Fruit fly (Drosophila melanogaster) whole organism, embryonic: Measurements from ENCODE around the gene Snx21.

Source experiments
- Awh ChIP-seq: fragments of 200-800 bp; sonication (Bioruptor generic); IDR thresholded peaks from 2 replicates; pipeline ENCODE4, ENCODE4 v1.3.6; 2022; ENCODE audit warnings: missing biosample characterization, missing genetic modification characterization
- CG10979 ChIP-seq: fragments of 200-800 bp; sonication (Bioruptor generic); optimal IDR thresholded peaks from 2 replicates; lab custom pipeline; 2018; ENCODE audit warnings: missing biosample characterization, mild to moderate bottlenecking, missing genetic modification characterization, moderate library complexity
- CG11085 ChIP-seq: fragments of 200-800 bp; sonication (Bioruptor generic); IDR thresholded peaks from 2 replicates; pipeline ENCODE4 v1.3.6; 2022; ENCODE audit warnings: missing biosample characterization, missing genetic modification characterization
- CG12071 ChIP-seq: fragments of 200-800 bp; sonication (Bioruptor generic); optimal IDR thresholded peaks from 3 replicates; lab custom pipeline; 2018; ENCODE audit warnings: missing biosample characterization, mild to moderate bottlenecking, missing genetic modification characterization
- CG12299 ChIP-seq: fragments of 200-800 bp; sonication (Bioruptor generic); optimal IDR thresholded peaks from 2 replicates; lab custom pipeline; 2018; ENCODE audit warnings: missing biosample characterization, mild to moderate bottlenecking, missing genetic modification characterization
- CG14860 ChIP-seq: fragments of 200-800 bp; sonication (Bioruptor generic); IDR thresholded peaks from 3 replicates; pipeline ENCODE4 v1.3.6; 2022; ENCODE audit warnings: missing biosample characterization, missing genetic modification characterization; ENCODE audit not compliant: partially characterized antibody
- CG15073 ChIP-seq: fragments of 200-800 bp; sonication (Bioruptor generic); optimal IDR thresholded peaks from 2 replicates; lab custom pipeline; 2016; ENCODE audit warnings: missing biosample characterization, missing genetic modification characterization
- CG15269 ChIP-seq: fragments of 200-800 bp; sonication (Bioruptor generic); optimal IDR thresholded peaks from 2 replicates; lab custom pipeline; 2018; ENCODE audit warnings: missing biosample characterization, mild to moderate bottlenecking, missing genetic modification characterization, moderate library complexity
- CG1529 ChIP-seq: fragments of 200-800 bp; sonication (Bioruptor generic); optimal IDR thresholded peaks from 3 replicates; lab custom pipeline; 2018; ENCODE audit warnings: missing biosample characterization, missing genetic modification characterization
- CG15514 ChIP-seq: fragments of 200-800 bp; sonication (Bioruptor generic); optimal IDR thresholded peaks from 3 replicates; lab custom pipeline; 2017; ENCODE audit warnings: missing biosample characterization, missing genetic modification characterization, mild to moderate bottlenecking, moderate library complexity, missing genetic modification reagents
- CG17802 ChIP-seq: fragments of 200-800 bp; sonication (Bioruptor generic); optimal IDR thresholded peaks from 2 replicates; lab custom pipeline; 2018; ENCODE audit warnings: missing biosample characterization, mild to moderate bottlenecking, missing genetic modification characterization, moderate library complexity
- CG17829 ChIP-seq: fragments of 200-800 bp; optimal IDR thresholded peaks from 2 replicates; lab custom pipeline; 2019; ENCODE audit warnings: missing biosample characterization, mild to moderate bottlenecking, missing genetic modification characterization, moderate library complexity
- CG1832 ChIP-seq: fragments of 200-800 bp; sonication (Bioruptor generic); optimal IDR thresholded peaks from 2 replicates; lab custom pipeline; 2017; ENCODE audit warnings: missing biosample characterization, mild to moderate bottlenecking, missing genetic modification characterization, inconsistent platforms
- CG18619 ChIP-seq: fragments of 200-800 bp; sonication (Bioruptor generic); optimal IDR thresholded peaks from 3 replicates; lab custom pipeline; 2017; ENCODE audit warnings: missing biosample characterization, mild to moderate bottlenecking, missing genetic modification characterization
- CG3163 ChIP-seq: fragments of 200-800 bp; sonication (Bioruptor generic); optimal IDR thresholded peaks from 3 replicates; lab custom pipeline; 2016; ENCODE audit warnings: missing biosample characterization, missing genetic modification characterization
- CG32532 ChIP-seq: fragments of 200-800 bp; sonication (Bioruptor generic); IDR thresholded peaks from 2 replicates; pipeline ENCODE4 v1.3.6; 2022; ENCODE audit warnings: missing biosample characterization, missing genetic modification characterization
- CG6791 ChIP-seq: fragments of 200-800 bp; sonication (Bioruptor generic); IDR thresholded peaks from 3 replicates; pipeline ENCODE4 v1.3.6; 2022; ENCODE audit warnings: missing biosample characterization, missing genetic modification characterization; ENCODE audit not compliant: partially characterized antibody
- CG7839 ChIP-seq: fragments of 200-800 bp; sonication (Bioruptor generic); optimal IDR thresholded peaks from 3 replicates; lab custom pipeline; 2018; ENCODE audit warnings: missing biosample characterization, mild to moderate bottlenecking, missing genetic modification characterization, moderate library complexity
- CG8765 ChIP-seq: fragments of 200-800 bp; sonication (Bioruptor generic); IDR thresholded peaks from 2 replicates; pipeline ENCODE4 v1.3.6; 2022; ENCODE audit warnings: missing biosample characterization, missing genetic modification characterization
- CG9609 ChIP-seq: fragments of 200-800 bp; sonication (Bioruptor generic); optimal IDR thresholded peaks from 3 replicates; lab custom pipeline; 2016; ENCODE audit warnings: missing biosample characterization, missing genetic modification characterization
- Dbx ChIP-seq: fragments of 200-800 bp; sonication (Bioruptor generic); IDR thresholded peaks from 3 replicates; pipeline ENCODE4 v1.3.6; 2022; ENCODE audit warnings: missing biosample characterization, missing genetic modification characterization
- Gsc ChIP-seq: fragments of 200-800 bp; sonication (Bioruptor generic); IDR thresholded peaks from 2 replicates; pipeline ENCODE4 v1.3.6; 2022; ENCODE audit warnings: missing biosample characterization, missing genetic modification characterization
- Gug ChIP-seq: fragments of 200-800 bp; sonication (Bioruptor generic); IDR thresholded peaks from 4 replicates; pipeline ENCODE4 v1.3.6; 2022; ENCODE audit warnings: missing biosample characterization, missing genetic modification characterization
- Hmr ChIP-seq: fragments of 200-800 bp; sonication (Bioruptor generic); optimal IDR thresholded peaks from 3 replicates; lab custom pipeline; 2017; ENCODE audit warnings: mild to moderate bottlenecking, missing biosample characterization, missing genetic modification reagents, missing genetic modification characterization
- Jarid2 ChIP-seq: fragments of 200-800 bp; sonication (Bioruptor generic); optimal IDR thresholded peaks from 3 replicates; lab custom pipeline; 2017; ENCODE audit warnings: mild to moderate bottlenecking, missing biosample characterization, missing genetic modification reagents, missing genetic modification characterization
- Optix ChIP-seq: fragments of 200-800 bp; sonication (Bioruptor generic); IDR thresholded peaks from 3 replicates; pipeline ENCODE4 v1.3.6; 2022; ENCODE audit warnings: missing biosample characterization, missing genetic modification characterization
- Pdp1 ChIP-seq, 2 experiments: fragments of 200-800 bp; sonication (Bioruptor generic); optimal IDR thresholded peaks; 3 replicates each; lab custom pipeline; 2016; ENCODE audit warnings: missing biosample characterization in 2 of 2, missing genetic modification characterization in 2 of 2, mild to moderate bottlenecking in 1 of 2, moderate library complexity in 1 of 2
- Sox102F ChIP-seq: fragments of 200-800 bp; sonication (Bioruptor generic); optimal IDR thresholded peaks from 2 replicates; lab custom pipeline; 2018; ENCODE audit warnings: missing biosample characterization, mild to moderate bottlenecking, missing genetic modification characterization, moderate library complexity
- al ChIP-seq: fragments of 200-800 bp; sonication (Bioruptor generic); IDR thresholded peaks from 2 replicates; pipeline ENCODE4 v1.3.6; 2022; ENCODE audit warnings: missing biosample characterization, missing genetic modification characterization
- ash1 ChIP-seq: fragments of 200-800 bp; sonication (Bioruptor generic); optimal IDR thresholded peaks from 2 replicates; lab custom pipeline; 2018; ENCODE audit warnings: missing biosample characterization, mild to moderate bottlenecking, missing genetic modification characterization
- az2 ChIP-seq: fragments of 200-800 bp; sonication (Bioruptor generic); optimal IDR thresholded peaks from 3 replicates; lab custom pipeline; 2016; ENCODE audit warnings: missing biosample characterization, missing genetic modification characterization
- bab2 ChIP-seq: fragments of 200-800 bp; sonication (Bioruptor generic); optimal IDR thresholded peaks from 2 replicates; lab custom pipeline; 2016; ENCODE audit warnings: missing biosample characterization, missing genetic modification characterization
- cg ChIP-seq: fragments of 200-800 bp; sonication (Bioruptor generic); optimal IDR thresholded peaks from 3 replicates; lab custom pipeline; 2019; ENCODE audit warnings: missing biosample characterization, mild to moderate bottlenecking, missing genetic modification characterization, moderate library complexity
- dimm ChIP-seq: fragments of 200-800 bp; sonication (Bioruptor generic); IDR thresholded peaks from 2 replicates; pipeline ENCODE4 v1.3.6; 2022; ENCODE audit warnings: missing biosample characterization, missing genetic modification characterization
- dmrt99B ChIP-seq: fragments of 200-800 bp; sonication (Bioruptor generic); optimal IDR thresholded peaks from 2 replicates; lab custom pipeline; 2018; ENCODE audit warnings: missing biosample characterization, mild to moderate bottlenecking, missing genetic modification characterization, moderate library complexity
- esg ChIP-seq: fragments of 200-800 bp; sonication (Bioruptor generic); conservative IDR thresholded peaks from 2 replicates; pipeline ENCODE4 v1.3.6; 2022; ENCODE audit warnings: missing biosample characterization, missing genetic modification characterization
- fru ChIP-seq: fragments of >200 bp; optimal IDR thresholded peaks from 2 replicates; lab custom pipeline; 2017
- gcm2 ChIP-seq: fragments of 200-800 bp; sonication (Bioruptor generic); optimal IDR thresholded peaks from 2 replicates; lab custom pipeline; 2016; ENCODE audit warnings: missing biosample characterization, missing genetic modification characterization
- hth ChIP-seq: fragments of >200 bp; optimal IDR thresholded peaks from 2 replicates; lab custom pipeline; 2017; ENCODE audit warnings: inconsistent platforms
- inv ChIP-seq: fragments of 200-800 bp; sonication (Bioruptor generic); IDR thresholded peaks from 2 replicates; pipeline ENCODE4 v1.3.6; 2022; ENCODE audit warnings: missing biosample characterization, missing genetic modification characterization; ENCODE audit not compliant: partially characterized antibody
- jigr1 ChIP-seq: fragments of 200-800 bp; sonication (Bioruptor generic); IDR thresholded peaks from 3 replicates; pipeline ENCODE4 v1.3.6; 2022; ENCODE audit warnings: missing biosample characterization, missing genetic modification characterization
- klu ChIP-seq: fragments of 200-800 bp; sonication (Bioruptor generic); IDR thresholded peaks from 2 replicates; pipeline ENCODE4 v1.3.6; 2022; ENCODE audit warnings: missing biosample characterization, missing genetic modification characterization
- lbe ChIP-seq: fragments of 200-800 bp; sonication (Bioruptor generic); optimal IDR thresholded peaks from 2 replicates; lab custom pipeline; 2016; ENCODE audit warnings: missing biosample characterization, mild to moderate bottlenecking, missing genetic modification characterization
- lmd ChIP-seq: fragments of 200-800 bp; sonication (Bioruptor generic); IDR thresholded peaks from 2 replicates; pipeline ENCODE4 v1.3.6; 2022; ENCODE audit warnings: missing biosample characterization, missing genetic modification characterization
- lov ChIP-seq, 2 experiments: fragments of 200-800 bp in 1 of 2; fragments of >200 bp in 1 of 2; sonication (Bioruptor generic) in 1 of 2; IDR thresholded peaks in 1 of 2; optimal IDR thresholded peaks in 1 of 2; 2 replicates in 1 of 2; 3 replicates in 1 of 2; pipeline versions ENCODE4 v1.3.6 to Lab custom; 2017 to 2022; ENCODE audit warnings: missing biosample characterization in 1 of 2, missing genetic modification characterization in 1 of 2
- mam ChIP-seq: fragments of 200-800 bp; sonication (Bioruptor generic); optimal IDR thresholded peaks from 3 replicates; lab custom pipeline; 2016; ENCODE audit warnings: missing biosample characterization, missing genetic modification characterization
- pfk ChIP-seq: fragments of 200-800 bp; sonication (Bioruptor generic); optimal IDR thresholded peaks from 2 replicates; lab custom pipeline; 2018; ENCODE audit warnings: missing biosample characterization, mild to moderate bottlenecking, missing genetic modification characterization, moderate library complexity
- ranshi ChIP-seq: fragments of 200-800 bp; sonication (Bioruptor generic); IDR thresholded peaks from 2 replicates; pipeline ENCODE4 v1.3.6; 2022; ENCODE audit warnings: missing biosample characterization, missing genetic modification characterization
- sr ChIP-seq: fragments of 200-800 bp; sonication (Bioruptor generic); IDR thresholded peaks from 3 replicates; pipeline ENCODE4 v1.3.6; 2022; ENCODE audit warnings: missing biosample characterization, missing genetic modification characterization
- tx ChIP-seq: fragments of 200-800 bp; sonication (Bioruptor generic); optimal IDR thresholded peaks from 2 replicates; lab custom pipeline; 2016; ENCODE audit warnings: missing biosample characterization, missing genetic modification characterization

Gene Snx21

DNA sequence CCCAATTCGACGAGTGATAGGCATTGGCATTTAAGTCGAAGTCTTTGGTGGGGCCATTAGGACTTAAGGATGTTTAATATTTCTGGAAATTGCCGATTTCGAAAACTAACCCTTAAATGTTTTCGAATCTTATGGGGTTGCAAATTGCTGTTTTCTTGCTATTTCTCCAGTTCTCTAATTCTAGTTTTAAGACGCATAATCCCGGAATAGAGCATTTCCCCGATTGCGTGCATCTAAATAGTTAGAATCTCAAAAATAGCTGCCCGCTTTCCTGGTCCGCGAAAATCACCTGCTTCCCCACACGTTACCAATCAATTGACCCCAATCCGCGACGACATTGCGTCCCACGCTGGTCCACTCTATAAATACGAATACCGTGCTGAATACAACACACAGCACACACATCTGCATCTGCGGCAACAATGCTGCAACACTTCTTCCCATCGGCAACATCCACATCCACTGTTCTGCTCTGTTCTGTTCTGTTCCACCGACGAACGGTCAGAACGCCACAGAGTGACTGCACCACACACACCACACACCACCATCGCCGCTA is 13.5 kb downstream of the Snx21 start, which contains the start of gene Bacc (continued):
- TF ChIP-seq Awh (GFP tag; lab: Robert Waterston, UW) (no peak), CG15269 (tag; lab: Kevin White, UChicago) (peak; percentile 92), Jarid2 (GFP tag; lab: Kevin White, UChicago) (peak; percentile 61), CG1832 (GFP tag; lab: Kevin White, UChicago) (no peak), lov (optimal IDR thresholded peaks at IDR 0.05; lab: Kevin White, UChicago) (peak; percentile 67), lov (GFP tag; IDR thresholded peaks at IDR 0.05; lab: Robert Waterston, UW) (no peak), ranshi (GFP tag; lab: Robert Waterston, UW) (no peak), Pdp1 (GFP tag; optimal IDR thresholded peaks at IDR 0.05; lab: Kevin White, UChicago) (peak; percentile 73 to 87), lbe (GFP tag; lab: Kevin White, UChicago) (peak; percentile 89), Sox102F (GFP tag; lab: Kevin White, UChicago) (peak; percentile 88), hth (lab: Kevin White, UChicago) (no peak), az2 (GFP tag; lab: Kevin White, UChicago) (peak; percentile 84), CG17802 (tag; lab: Kevin White, UChicago) (peak; percentile 21), dmrt99B (tag; lab: Kevin White, UChicago) (peak; percentile 90), cg (peak; percentile 53), lmd (GFP tag; lab: Robert Waterston, UW) (no peak), Hmr (GFP tag; lab: Kevin White, UChicago) (peak; percentile 94), al (GFP tag; lab: Robert Waterston, UW) (no peak), Dbx (GFP tag; lab: Robert Waterston, UW) (no peak), tx (GFP tag; lab: Kevin White, UChicago) (peak; percentile 85), inv (GFP tag; lab: Robert Waterston, UW) (no peak), CG10979 (tag; lab: Kevin White, UChicago) (peak; percentile 75), CG32532 (GFP tag; lab: Robert Waterston, UW) (no peak), mam (peak; percentile 87), CG7839 (tag; lab: Kevin White, UChicago) (peak; percentile 86), dimm (GFP tag; lab: Robert Waterston, UW) (no peak), CG8765 (GFP tag; lab: Robert Waterston, UW) (no peak), Gug (GFP tag; lab: Robert Waterston, UW) (peak; percentile 65; the same call in 2 of the 4 replicates), CG18619 (GFP tag; lab: Kevin White, UChicago) (peak; percentile 92), bab2 (GFP tag; lab: Kevin White, UChicago) (peak; percentile 80), CG6791 (GFP tag; lab: Robert Waterston, UW) (no peak), CG1529 (GFP tag; lab: Kevin White, UChicago) (peak; percentile 88), CG14860 (no peak), pfk (GFP tag; lab: Kevin White, UChicago) (peak; percentile 80), klu (no peak), CG15514 (GFP tag; lab: Kevin White, UChicago) (peak; percentile 79), fru (no peak), CG15073 (GFP tag; lab: Kevin White, UChicago) (peak; percentile 31), esg (GFP tag; lab: Robert Waterston, UW) (no peak), Optix (GFP tag; lab: Robert Waterston, UW) (no peak), CG3163 (GFP tag; lab: Kevin White, UChicago) (peak; percentile 67), CG17829 (tag; lab: Kevin White, UChicago) (peak; percentile 73), gcm2 (GFP tag; lab: Kevin White, UChicago) (peak; percentile 77), jigr1 (no peak), CG12071 (peak; percentile 66), ash1 (GFP tag; lab: Kevin White, UChicago) (no peak), CG12299 (tag; lab: Kevin White, UChicago) (peak; percentile 86), Gsc (no peak), CG9609 (peak; percentile 93), CG11085 (GFP tag; lab: Robert Waterston, UW) (no peak), sr (GFP tag; lab: Robert Waterston, UW) (no peak)
